Fruit fly (Drosophila melanogaster): ENCODE measurements around the gene CG6073.

Gene CG6073

dm6 chr3R:26222123-26222651, 33.6 kb upstream of the CG6073 start (continued):
- TF ChIP-seq Atf6 (GFP tag; IDR thresholded peaks at IDR 0.05) (no peak), fd96Cb (tag; optimal IDR thresholded peaks at IDR 0.05) (no peak), Lhr (GFP tag; optimal IDR thresholded peaks at IDR 0.05) (no peak), wdn (GFP tag; IDR thresholded peaks at IDR 0.05) (no peak), Sox100B (GFP tag; optimal IDR thresholded peaks at IDR 0.05) (no peak), CG18599 (GFP tag; optimal IDR thresholded peaks at IDR 0.05) (peak; percentile 19), MESR4 (GFP tag; optimal IDR thresholded peaks at IDR 0.05) (no peak), C15 (GFP tag; IDR thresholded peaks at IDR 0.05) (no peak), CG9215 (GFP tag; IDR thresholded peaks at IDR 0.05) (no peak), CG2202 (tag; optimal IDR thresholded peaks at IDR 0.05) (peak; percentile 11), Doc3 (GFP tag; IDR thresholded peaks at IDR 0.05; ENCODE audit: partially characterized antibody) (no peak), Fer3 (tag; optimal IDR thresholded peaks at IDR 0.05) (no peak), CG7556 (GFP tag; optimal IDR thresholded peaks at IDR 0.05) (no peak), CG14050 (GFP tag; IDR thresholded peaks at IDR 0.05) (no peak), CG14441 (GFP tag; IDR thresholded peaks at IDR 0.05) (0 out of 2 replicates have a peak, but pooled peaks have one; percentile 6), CTCF (GFP tag; optimal IDR thresholded peaks at IDR 0.05) (no peak), Scr (GFP tag; IDR thresholded peaks at IDR 0.05; ENCODE audit: partially characterized antibody) (no peak), CG11560 (tag; IDR thresholded peaks at IDR 0.05) (no peak), yki (optimal IDR thresholded peaks at IDR 0.05) (no peak), Neu2 (GFP tag; optimal IDR thresholded peaks at IDR 0.05; ENCODE audit: borderline replicate concordance) (no peak), CG7928 (GFP tag; optimal IDR thresholded peaks at IDR 0.05) (no peak), CG6854 (GFP tag; optimal IDR thresholded peaks at IDR 0.05) (no peak), CG5953 (GFP tag; IDR thresholded peaks at IDR 0.05) (no peak), twi (tag; optimal IDR thresholded peaks at IDR 0.05) (no peak), lola (GFP tag; optimal IDR thresholded peaks at IDR 0.05) (no peak), fd64A (GFP tag; optimal IDR thresholded peaks at IDR 0.05) (peak; percentile 52), dmrt11E (tag; optimal IDR thresholded peaks at IDR 0.05) (no peak), CG2712 (tag; optimal IDR thresholded peaks at IDR 0.05) (no peak), Asciz (GFP tag; optimal IDR thresholded peaks at IDR 0.05) (peak; percentile 1), tup (GFP tag; optimal IDR thresholded peaks at IDR 0.05) (no peak), CG12744 (GFP tag; optimal IDR thresholded peaks at IDR 0.05) (no peak), ci (GFP tag; IDR thresholded peaks at IDR 0.05) (peak; percentile 43; the same call in 1 of the 3 replicates), Med (GFP tag) (peak; percentile 82), Ets65A (GFP tag) (peak; percentile 14), sqz (GFP tag; optimal IDR thresholded peaks at IDR 0.05) (no peak), ac (GFP tag; optimal IDR thresholded peaks at IDR 0.05) (no peak), CG15479 (GFP tag; optimal IDR thresholded peaks at IDR 0.05) (no peak), trem (tag; optimal IDR thresholded peaks at IDR 0.05) (no peak), Pdp1 (GFP tag; optimal IDR thresholded peaks at IDR 0.05) (peak in 1 of 2 experiments; percentile 6), Fer1 (GFP tag; optimal IDR thresholded peaks at IDR 0.05) (no peak), CG12071 (GFP tag; optimal IDR thresholded peaks at IDR 0.05) (peak; percentile 13), GATAe (GFP tag; conservative IDR thresholded peaks at IDR 0.05) (no peak), CG7357 (GFP tag; IDR thresholded peaks at IDR 0.05) (no peak), Sox102F (GFP tag; optimal IDR thresholded peaks at IDR 0.05) (no peak), CG3847 (GFP tag; IDR thresholded peaks at IDR 0.05) (no peak), fd102C (GFP tag; optimal IDR thresholded peaks at IDR 0.05) (no peak), bab2 (GFP tag; optimal IDR thresholded peaks at IDR 0.05) (no peak), CG34224 (GFP tag; IDR thresholded peaks at IDR 0.05; ENCODE audit: partially characterized antibody) (no peak), CG32532 (GFP tag; IDR thresholded peaks at IDR 0.05) (no peak), stc (GFP tag; IDR thresholded peaks at IDR 0.05) (no peak), CG4730 (GFP tag; IDR thresholded peaks at IDR 0.05) (no peak)
